Worm (Caenorhabditis elegans) whole organism, L4 larva: ENCODE measurements around the gene Y51A2B.6.

Experiments used
- aly-2 ChIP-seq: sonication (generic microtip); optimal IDR thresholded peaks from 2 replicates; lab custom pipeline; 2018; ENCODE audit warnings: missing biosample characterization, missing genetic modification characterization
- lin-39 ChIP-seq: fragments of 150-350 bp; optimal IDR thresholded peaks from 2 replicates; lab custom pipeline; 2014; ENCODE audit warnings: missing biosample characterization, missing genetic modification reagents, missing genetic modification characterization

DNA sequence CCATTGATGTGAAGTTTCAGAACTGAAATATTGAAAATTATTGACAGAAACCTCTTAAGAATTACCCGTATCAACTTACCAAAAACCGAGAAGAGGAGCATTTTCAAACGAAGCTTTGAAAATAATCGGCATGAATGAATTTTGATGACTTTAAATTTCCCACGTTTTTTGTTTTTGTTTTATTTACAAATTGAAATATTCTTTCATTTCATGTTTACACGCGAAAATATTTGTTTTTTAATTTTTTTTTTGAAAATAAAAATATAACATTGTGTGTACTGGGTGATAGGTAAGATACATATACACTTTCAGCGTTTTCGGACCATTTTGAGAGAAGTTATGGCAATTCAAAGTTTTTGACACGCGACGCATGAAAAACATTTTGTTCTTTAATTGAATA, 1.5 kb upstream of the Y51A2B.6 start, which contains the start of gene Y51A2B.9:
- TF ChIP-seq lin-39 (tag; lab: Kevin White, UChicago) = no peak
- no peak for TF ChIP-seq aly-2 (tag; lab: Kevin White, UChicago)
